Worm (Caenorhabditis elegans): ENCODE results near the gene Y41D4A.6.

Gene Y41D4A.6

ce11 chrIV:1791775-1792174 lies 46.5 kb upstream of the Y41D4A.6 start:
- TF ChIP-seq fkh-2 (tag; optimal IDR thresholded peaks at IDR 0.05) (no peak), elt-1 (tag; optimal IDR thresholded peaks at IDR 0.05) (no peak), fkh-10 (GFP tag; optimal IDR thresholded peaks at IDR 0.05) (no peak), elt-2 (tag; optimal IDR thresholded peaks at IDR 0.05) (no peak), eor-1 (tag; optimal IDR thresholded peaks at IDR 0.05) (no peak), ceh-9 (tag; optimal IDR thresholded peaks at IDR 0.05) (no peak), nhr-77 (tag; optimal IDR thresholded peaks at IDR 0.05) (no peak), egl-27 (tag; optimal IDR thresholded peaks at IDR 0.05) (no peak), mdl-1 (tag; optimal IDR thresholded peaks at IDR 0.05) (no peak), mml-1 (tag; optimal IDR thresholded peaks at IDR 0.05) (no peak), zag-1 (tag; optimal IDR thresholded peaks at IDR 0.05) (no peak)

DNA sequence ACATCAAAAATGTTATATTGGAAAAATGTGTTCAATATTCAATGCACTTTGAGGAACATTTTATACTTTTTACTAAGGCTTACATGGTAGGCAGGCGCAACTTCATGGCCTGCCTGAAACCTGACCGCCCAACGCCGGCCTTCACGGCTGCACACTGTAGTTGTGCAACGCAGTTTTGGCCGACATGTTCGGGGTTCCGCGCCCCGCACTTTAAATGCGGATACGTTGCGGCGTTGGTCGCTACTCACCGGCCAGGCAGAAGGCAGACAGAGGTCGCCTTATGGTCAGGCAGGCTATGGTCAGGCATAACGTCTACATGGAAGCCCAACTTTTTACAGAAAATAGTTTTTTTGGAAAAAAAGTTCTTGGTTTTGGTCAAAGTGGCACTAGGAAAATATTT lies 45.4 kb upstream of the Y41D4A.6 start:
- TF ChIP-seq nhr-23 (tag; optimal IDR thresholded peaks at IDR 0.05) (no peak), zag-1 (tag; optimal IDR thresholded peaks at IDR 0.05) (no peak), ceh-9 (tag; optimal IDR thresholded peaks at IDR 0.05) (no peak), ceh-28 (tag; optimal IDR thresholded peaks at IDR 0.05) (no peak), pha-4 (tag; optimal IDR thresholded peaks at IDR 0.05) (no peak), nhr-43 (tag; optimal IDR thresholded peaks at IDR 0.05; ENCODE audit: poor library complexity, severe bottlenecking) (no peak), mdl-1 (tag; optimal IDR thresholded peaks at IDR 0.05) (no peak), snpc-4 (tag; optimal IDR thresholded peaks at IDR 0.05) (no peak), unc-62 (GFP tag; optimal IDR thresholded peaks at IDR 0.05) (no peak)

DNA sequence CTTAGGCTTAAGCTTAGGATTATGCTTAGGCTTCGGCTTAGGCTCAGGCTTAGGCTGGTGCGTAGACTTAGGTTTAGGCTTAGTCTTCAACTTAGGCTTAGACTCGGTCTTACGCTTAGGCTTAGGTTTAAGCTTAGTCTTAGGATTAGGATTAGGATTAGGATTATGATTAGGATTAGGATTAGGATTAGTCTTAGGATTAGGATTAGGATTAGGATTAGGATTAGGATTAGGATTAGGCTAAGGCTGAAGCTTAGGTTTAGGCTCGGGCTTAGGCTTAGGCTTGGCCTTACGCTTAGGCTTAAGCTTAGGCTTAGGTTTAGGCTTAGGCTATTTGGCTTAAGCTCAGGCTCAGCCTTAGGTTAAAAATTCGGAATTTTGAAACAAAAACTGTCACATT lies 39.9 kb upstream of the Y41D4A.6 start:
- TF ChIP-seq ceh-82 (tag; optimal IDR thresholded peaks at IDR 0.05) (no peak), skn-1 (tag; optimal IDR thresholded peaks at IDR 0.05) (no peak)

DNA sequence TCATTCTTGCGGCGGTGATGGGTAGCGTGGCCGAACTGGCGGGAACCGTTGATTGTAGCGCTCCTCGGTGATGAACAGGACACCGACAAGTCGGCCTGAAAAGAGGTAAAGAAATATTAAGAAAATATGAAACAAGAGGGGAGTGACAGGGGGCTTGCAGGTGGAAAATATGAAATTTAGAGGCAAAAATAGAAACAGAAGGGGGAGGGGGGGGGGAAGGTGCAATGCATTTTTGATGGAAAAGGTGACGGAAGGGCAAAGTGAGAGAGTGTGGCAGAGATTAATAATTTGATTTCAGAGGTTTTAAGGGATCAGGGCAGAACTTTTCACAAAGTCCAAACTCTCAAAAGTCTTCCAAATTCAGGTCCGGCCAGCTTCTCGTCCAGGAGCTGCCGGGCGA lies 36.3 kb upstream of the Y41D4A.6 start, which contains the start of gene frpr-19:
TSS of gene frpr-19 (minus strand) at position 101 of the 400 bp plus-strand sequence.
- TF ChIP-seq nhr-237 (tag; optimal IDR thresholded peaks at IDR 0.05) (no peak), egl-5 (tag; optimal IDR thresholded peaks at IDR 0.05) (no peak), lin-15B (tag; optimal IDR thresholded peaks at IDR 0.05) (no peak), nhr-67 (tag; optimal IDR thresholded peaks at IDR 0.05) (no peak), skn-1 (tag; optimal IDR thresholded peaks at IDR 0.05) (no peak), nhr-43 (tag; optimal IDR thresholded peaks at IDR 0.05; ENCODE audit: poor library complexity, severe bottlenecking) (no peak), ceh-28 (tag; optimal IDR thresholded peaks at IDR 0.05) (no peak), egl-27 (tag; optimal IDR thresholded peaks at IDR 0.05) (no peak)

DNA sequence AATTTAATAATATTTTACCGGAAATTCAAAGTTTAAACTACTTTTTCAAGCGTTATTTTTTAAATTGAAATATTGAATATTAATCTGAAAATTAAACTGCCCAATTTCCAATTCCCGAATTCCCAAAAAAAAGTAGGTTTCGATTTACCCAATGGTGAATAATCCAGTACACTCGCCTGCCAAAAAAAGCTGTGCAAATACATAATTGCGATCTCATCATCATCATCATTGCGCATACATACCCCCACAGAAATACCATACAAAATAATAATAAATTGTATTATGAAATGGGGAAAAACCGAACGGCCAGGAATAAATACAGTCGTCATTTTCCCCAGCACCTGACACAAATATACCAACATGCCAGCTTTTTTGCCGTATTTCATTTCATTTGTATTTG lies 26.5 kb upstream of the Y41D4A.6 start, which contains the start of gene Y41D4A.1:
TSS of gene Y41D4A.1 (plus strand) at position 301 of the 400 bp plus-strand sequence.
- no peak for TF ChIP-seq nhr-12 (tag; optimal IDR thresholded peaks at IDR 0.05)
- no peak for TF ChIP-seq skn-1 (tag; optimal IDR thresholded peaks at IDR 0.05)
- no peak for TF ChIP-seq fkh-10 (GFP tag; optimal IDR thresholded peaks at IDR 0.05)
- no peak for TF ChIP-seq elt-2 (tag; optimal IDR thresholded peaks at IDR 0.05)
- no peak for TF ChIP-seq daf-12 (tag; optimal IDR thresholded peaks at IDR 0.05)
- TF ChIP-seq R02D3.7 (tag; optimal IDR thresholded peaks at IDR 0.05): no peak
- TF ChIP-seq elt-1 (tag; optimal IDR thresholded peaks at IDR 0.05): no peak
- TF ChIP-seq egl-27 (tag; optimal IDR thresholded peaks at IDR 0.05): no peak

DNA sequence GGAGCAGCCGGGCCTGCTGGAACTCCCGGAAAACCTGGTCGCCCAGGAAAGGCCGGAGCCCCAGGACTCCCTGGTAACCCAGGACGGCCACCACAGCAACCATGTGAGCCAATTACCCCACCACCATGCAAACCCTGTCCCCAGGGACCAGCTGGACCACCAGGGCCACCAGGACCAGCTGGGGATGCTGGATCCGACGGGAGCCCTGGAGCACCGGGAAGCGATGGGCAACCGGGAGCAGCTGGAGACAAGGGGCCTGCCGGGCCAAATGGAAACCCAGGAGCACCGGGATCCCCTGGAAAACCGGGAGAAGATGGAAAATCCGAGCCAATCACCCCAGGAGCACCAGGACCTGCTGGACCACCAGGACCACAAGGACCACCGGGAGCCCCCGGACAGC lies 23.8 kb upstream of the Y41D4A.6 start:
- TF ChIP-seq unc-39 (tag; optimal IDR thresholded peaks at IDR 0.05): no peak
- TF ChIP-seq unc-62 (GFP tag; optimal IDR thresholded peaks at IDR 0.05): no peak
- no peak for TF ChIP-seq nfya-1 (tag; optimal IDR thresholded peaks at IDR 0.05; ENCODE audit: insufficient read depth)
- no peak for TF ChIP-seq lsy-12 (tag; optimal IDR thresholded peaks at IDR 0.05)
- TF ChIP-seq ama-1 (optimal IDR thresholded peaks at IDR 0.05): no peak
- no peak for TF ChIP-seq nhr-76 (tag; optimal IDR thresholded peaks at IDR 0.05)
- TF ChIP-seq mdl-1 (tag; optimal IDR thresholded peaks at IDR 0.05): no peak
- no peak for TF ChIP-seq nhr-28 (tag; optimal IDR thresholded peaks at IDR 0.05)
- no peak for TF ChIP-seq egl-5 (tag; optimal IDR thresholded peaks at IDR 0.05)
- TF ChIP-seq ceh-28 (tag; optimal IDR thresholded peaks at IDR 0.05): no peak
- TF ChIP-seq ceh-16 (tag; optimal IDR thresholded peaks at IDR 0.05): no peak
- TF ChIP-seq nhr-43 (tag; optimal IDR thresholded peaks at IDR 0.05; ENCODE audit: poor library complexity, severe bottlenecking): no peak
- no peak for TF ChIP-seq R02D3.7 (tag; optimal IDR thresholded peaks at IDR 0.05)
- no peak for TF ChIP-seq eor-1 (tag; optimal IDR thresholded peaks at IDR 0.05)
- TF ChIP-seq tbx-2 (tag; optimal IDR thresholded peaks at IDR 0.05): no peak

All from whole organism, L3 larva.